Fruit fly (Drosophila melanogaster) whole organism, embryonic: ENCODE data around the gene CG5214.

Experiments
- C15 ChIP-seq: fragments of 200-800 bp; sonication (Bioruptor generic); IDR thresholded peaks from 3 replicates; pipeline ENCODE4 v1.3.6; 2022; ENCODE audit warnings: missing biosample characterization, missing genetic modification characterization
- CG11398 ChIP-seq: fragments of 200-800 bp; sonication (Bioruptor generic); optimal IDR thresholded peaks from 2 replicates; lab custom pipeline; 2016; ENCODE audit warnings: missing biosample characterization, missing genetic modification characterization
- CG12299 ChIP-seq: fragments of 200-800 bp; sonication (Bioruptor generic); optimal IDR thresholded peaks from 2 replicates; lab custom pipeline; 2018; ENCODE audit warnings: missing biosample characterization, mild to moderate bottlenecking, missing genetic modification characterization
- CG12659 ChIP-seq: fragments of 200-800 bp; sonication (Bioruptor generic); optimal IDR thresholded peaks from 3 replicates; lab custom pipeline; 2017; ENCODE audit warnings: mild to moderate bottlenecking, missing biosample characterization, missing genetic modification reagents, missing genetic modification characterization
- CG12744 ChIP-seq: fragments of 200-800 bp; sonication (Bioruptor generic); optimal IDR thresholded peaks from 2 replicates; lab custom pipeline; 2016; ENCODE audit warnings: missing biosample characterization, missing genetic modification characterization
- CG12942 ChIP-seq: fragments of 200-800 bp; sonication (Bioruptor generic); optimal IDR thresholded peaks from 3 replicates; lab custom pipeline; 2016; ENCODE audit warnings: missing biosample characterization, missing genetic modification characterization
- CG16813 ChIP-seq: fragments of 200-800 bp; sonication (Bioruptor generic); IDR thresholded peaks from 3 replicates; pipeline ENCODE4 v1.3.6; 2022; ENCODE audit warnings: missing biosample characterization, missing genetic modification characterization; ENCODE audit not compliant: partially characterized antibody
- CG17612 ChIP-seq: fragments of 200-800 bp; sonication (Bioruptor generic); IDR thresholded peaks from 2 replicates; pipeline ENCODE4 v1.3.6; 2022; ENCODE audit warnings: missing biosample characterization, missing genetic modification characterization
- CG2116 ChIP-seq: fragments of 200-800 bp; sonication (Bioruptor generic); optimal IDR thresholded peaks from 3 replicates; lab custom pipeline; 2018; ENCODE audit warnings: missing biosample characterization, mild to moderate bottlenecking, missing genetic modification characterization
- CG2875 ChIP-seq: fragments of 200-800 bp; sonication (Bioruptor generic); optimal IDR thresholded peaks from 2 replicates; lab custom pipeline; 2017; ENCODE audit warnings: missing biosample characterization, mild to moderate bottlenecking, missing genetic modification characterization, missing genetic modification reagents
- CG30020 ChIP-seq: fragments of 200-800 bp; optimal IDR thresholded peaks from 2 replicates; lab custom pipeline; 2019; ENCODE audit warnings: missing biosample characterization, mild to moderate bottlenecking, missing genetic modification characterization, moderate library complexity
- CG32767 ChIP-seq: fragments of 200-800 bp; sonication (Bioruptor generic); IDR thresholded peaks from 2 replicates; pipeline ENCODE4 v1.3.6; 2022; ENCODE audit warnings: missing biosample characterization, missing genetic modification characterization
- CG3838 ChIP-seq: fragments of 200-800 bp; sonication (Bioruptor generic); optimal IDR thresholded peaks from 3 replicates; lab custom pipeline; 2016; ENCODE audit warnings: missing biosample characterization, missing genetic modification characterization
- CG4404 ChIP-seq: fragments of 200-800 bp; sonication (Bioruptor generic); IDR thresholded peaks from 2 replicates; pipeline ENCODE4 v1.3.6; 2022; ENCODE audit warnings: missing biosample characterization, missing genetic modification characterization
- CG4424 ChIP-seq: fragments of 200-800 bp; sonication (Bioruptor generic); optimal IDR thresholded peaks from 3 replicates; lab custom pipeline; 2016; ENCODE audit warnings: missing biosample characterization, missing genetic modification characterization
- CG9437 ChIP-seq: fragments of 200-800 bp; sonication (Bioruptor generic); optimal IDR thresholded peaks from 2 replicates; lab custom pipeline; 2018; ENCODE audit warnings: missing biosample characterization, mild to moderate bottlenecking, missing genetic modification characterization
- CG9727 ChIP-seq: fragments of 200-800 bp; sonication (Bioruptor generic); optimal IDR thresholded peaks from 3 replicates; lab custom pipeline; 2017; ENCODE audit warnings: missing biosample characterization, mild to moderate bottlenecking, missing genetic modification characterization
- CG9932 ChIP-seq: fragments of 200-800 bp; sonication (Bioruptor generic); IDR thresholded peaks from 2 replicates; pipeline ENCODE4 v1.3.6; 2022; ENCODE audit warnings: missing biosample characterization, missing genetic modification characterization
- CTCF ChIP-seq: fragments of 200-800 bp; sonication (Bioruptor generic); optimal IDR thresholded peaks from 2 replicates; lab custom pipeline; 2017; ENCODE audit warnings: missing biosample characterization, mild to moderate bottlenecking, missing genetic modification characterization, moderate library complexity
- Gsc ChIP-seq: fragments of 200-800 bp; sonication (Bioruptor generic); IDR thresholded peaks from 2 replicates; pipeline ENCODE4 v1.3.6; 2022; ENCODE audit warnings: missing biosample characterization, missing genetic modification characterization
- H15 ChIP-seq: fragments of 200-800 bp; sonication (Bioruptor generic); IDR thresholded peaks from 3 replicates; pipeline ENCODE4 v1.3.6; 2022; ENCODE audit warnings: missing biosample characterization, missing genetic modification characterization
- Optix ChIP-seq: fragments of 200-800 bp; sonication (Bioruptor generic); IDR thresholded peaks from 3 replicates; pipeline ENCODE4 v1.3.6; 2022; ENCODE audit warnings: missing biosample characterization, missing genetic modification characterization
- Six4 ChIP-seq: fragments of 200-800 bp; sonication (Bioruptor generic); optimal IDR thresholded peaks from 2 replicates; lab custom pipeline; 2016; ENCODE audit warnings: missing biosample characterization, missing genetic modification characterization
- TFAM ChIP-seq: fragments of 200-800 bp; sonication (Bioruptor generic); optimal IDR thresholded peaks from 2 replicates; lab custom pipeline; 2017; ENCODE audit warnings: missing biosample characterization, missing genetic modification characterization, inconsistent platforms
- Xbp1 ChIP-seq: fragments of 200-800 bp; sonication (Bioruptor generic); optimal IDR thresholded peaks from 3 replicates; lab custom pipeline; 2016; ENCODE audit warnings: missing biosample characterization, mild to moderate bottlenecking, missing genetic modification characterization
- YL-1 ChIP-seq: fragments of 200-800 bp; sonication (Bioruptor generic); optimal IDR thresholded peaks from 3 replicates; lab custom pipeline; 2017; ENCODE audit warnings: missing biosample characterization, mild to moderate bottlenecking, missing genetic modification characterization
- ato ChIP-seq: fragments of 200-800 bp; sonication (Bioruptor generic); IDR thresholded peaks from 2 replicates; pipeline ENCODE4 v1.3.6; 2022; ENCODE audit warnings: missing biosample characterization, missing genetic modification characterization; ENCODE audit not compliant: partially characterized antibody
- ci ChIP-seq: fragments of 200-800 bp; sonication (Bioruptor generic); IDR thresholded peaks from 3 replicates; pipeline ENCODE4 v1.3.6; 2022; ENCODE audit warnings: missing biosample characterization, missing genetic modification characterization
- crc ChIP-seq: fragments of 200-800 bp; sonication (Bioruptor generic); optimal IDR thresholded peaks from 2 replicates; lab custom pipeline; 2016; ENCODE audit warnings: missing biosample characterization, missing genetic modification characterization
- cwo ChIP-seq: fragments of 200-800 bp; sonication (Bioruptor generic); optimal IDR thresholded peaks from 3 replicates; lab custom pipeline; 2017; ENCODE audit warnings: missing biosample characterization, missing genetic modification characterization, mild to moderate bottlenecking, moderate library complexity, missing genetic modification reagents
- danr ChIP-seq: fragments of 200-800 bp; sonication (Bioruptor generic); IDR thresholded peaks from 2 replicates; pipeline ENCODE4 v1.3.6; 2022; ENCODE audit warnings: missing biosample characterization, missing genetic modification characterization
- dpn ChIP-seq, 2 experiments: fragments of 200-800 bp; sonication (Bioruptor generic); optimal IDR thresholded peaks; 3 replicates each; lab custom pipeline; 2016; ENCODE audit warnings: missing biosample characterization in 2 of 2, missing genetic modification characterization in 2 of 2
- fd96Cb ChIP-seq: fragments of 200-800 bp; sonication (Bioruptor generic); optimal IDR thresholded peaks from 2 replicates; lab custom pipeline; 2018; ENCODE audit warnings: missing biosample characterization, mild to moderate bottlenecking, missing genetic modification characterization, moderate library complexity
- fru ChIP-seq: fragments of >200 bp; optimal IDR thresholded peaks from 2 replicates; lab custom pipeline; 2017
- grn ChIP-seq: fragments of 200-800 bp; sonication (Bioruptor generic); optimal IDR thresholded peaks from 3 replicates; lab custom pipeline; 2017; ENCODE audit warnings: missing biosample characterization, missing genetic modification characterization
- jigr1 ChIP-seq: fragments of 200-800 bp; sonication (Bioruptor generic); IDR thresholded peaks from 3 replicates; pipeline ENCODE4 v1.3.6; 2022; ENCODE audit warnings: missing biosample characterization, missing genetic modification characterization
- lola ChIP-seq, 3 experiments: fragments of >200 bp in 2 of 3; fragments of 200-800 bp in 1 of 3; sonication (Bioruptor generic) in 1 of 3; optimal IDR thresholded peaks; 2 replicates each; lab custom pipeline; 2017 to 2019; ENCODE audit warnings: missing biosample characterization in 3 of 3, missing genetic modification characterization in 3 of 3, mild to moderate bottlenecking in 1 of 3, moderate library complexity in 1 of 3
- pan ChIP-seq, 4 experiments: fragments of >200 bp in 3 of 4; fragments of 200-800 bp in 1 of 4; sonication (Bioruptor generic) in 1 of 4; optimal IDR thresholded peaks in 3 of 4; IDR thresholded peaks in 1 of 4; 2 replicates each; pipeline versions ENCODE4 v1.3.6 to Lab custom; 2017 to 2022; ENCODE audit warnings: missing biosample characterization in 2 of 4, missing genetic modification characterization in 2 of 4, mixed read lengths in 1 of 4
- prd ChIP-seq, 3 experiments: fragments of >200 bp in 2 of 3; fragments of 200-800 bp in 1 of 3; sonication (Bioruptor generic) in 1 of 3; optimal IDR thresholded peaks in 2 of 3; IDR thresholded peaks in 1 of 3; 2 replicates in 2 of 3; 3 replicates in 1 of 3; pipeline versions ENCODE4 v1.3.6 to Lab custom; 2017 to 2022; ENCODE audit warnings: missing biosample characterization in 1 of 3, missing genetic modification characterization in 1 of 3
- psq ChIP-seq: fragments of 200-800 bp; sonication (Bioruptor generic); optimal IDR thresholded peaks from 2 replicates; lab custom pipeline; 2017; ENCODE audit warnings: missing biosample characterization, missing genetic modification characterization
- sens ChIP-seq: fragments of 200-800 bp; sonication (Bioruptor generic); peaks from one replicate; lab custom pipeline; 2016; ENCODE audit warnings: missing biosample characterization, missing genetic modification characterization
- slbo ChIP-seq: fragments of 200-800 bp; sonication (Bioruptor generic); IDR thresholded peaks from 2 replicates; pipeline ENCODE4 v1.3.6; 2022; ENCODE audit warnings: missing biosample characterization, missing genetic modification characterization
- slp2 ChIP-seq: fragments of 200-800 bp; sonication (Bioruptor generic); optimal IDR thresholded peaks from 2 replicates; lab custom pipeline; 2016; ENCODE audit warnings: missing biosample characterization, missing genetic modification characterization
- sob ChIP-seq: fragments of 200-800 bp; sonication (Bioruptor generic); IDR thresholded peaks from 2 replicates; pipeline ENCODE4 v1.3.6; 2022; ENCODE audit warnings: missing biosample characterization, missing genetic modification characterization
- stc ChIP-seq: fragments of 200-800 bp; sonication (Bioruptor generic); IDR thresholded peaks from 2 replicates; pipeline ENCODE4 v1.3.6; 2022; ENCODE audit warnings: missing biosample characterization, missing genetic modification characterization
- tio ChIP-seq: fragments of 200-800 bp; sonication (Bioruptor generic); optimal IDR thresholded peaks from 2 replicates; lab custom pipeline; 2017; ENCODE audit warnings: missing biosample characterization, missing genetic modification characterization, inconsistent platforms
- tll ChIP-seq, 2 experiments: fragments of 200-800 bp in 1 of 2; fragments of >200 bp in 1 of 2; sonication (Bioruptor generic) in 1 of 2; optimal IDR thresholded peaks; 2 replicates each; lab custom pipeline; 2017 to 2019; ENCODE audit warnings: missing biosample characterization in 2 of 2, missing genetic modification characterization in 2 of 2, mild to moderate bottlenecking in 1 of 2, moderate library complexity in 1 of 2
- tx ChIP-seq: fragments of 200-800 bp; sonication (Bioruptor generic); optimal IDR thresholded peaks from 2 replicates; lab custom pipeline; 2016; ENCODE audit warnings: missing biosample characterization, missing genetic modification characterization
- wdn ChIP-seq: fragments of 200-800 bp; sonication (Bioruptor generic); IDR thresholded peaks from 2 replicates; pipeline ENCODE4 v1.3.6; 2022; ENCODE audit warnings: missing biosample characterization, missing genetic modification characterization
- z ChIP-seq: fragments of 200-800 bp; sonication (Bioruptor generic); IDR thresholded peaks from 3 replicates; pipeline ENCODE4 v1.3.6; 2022; ENCODE audit warnings: missing biosample characterization, missing genetic modification characterization
- zfh2 ChIP-seq: fragments of 200-800 bp; sonication (Bioruptor generic); optimal IDR thresholded peaks from 2 replicates; lab custom pipeline; 2016; ENCODE audit warnings: missing biosample characterization, missing genetic modification characterization

Gene CG5214

dm6 chr3R:11200885-11201421 lies 43.1 kb upstream of the CG5214 start (continued):
- TF ChIP-seq CG32767 (GFP tag; lab: Robert Waterston, UW), result peak; percentile 46; the same call in 1 of the 2 replicates
- no peak for TF ChIP-seq prd (optimal IDR thresholded peaks at IDR 0.05; lab: Kevin White, UChicago)
- TF ChIP-seq prd (GFP tag; IDR thresholded peaks at IDR 0.05; lab: Robert Waterston, UW), result peak; percentile 67
- peak; percentile 40 for TF ChIP-seq CG9932
- no peak for TF ChIP-seq psq (GFP tag; lab: Kevin White, UChicago)
- TF ChIP-seq CG12744 (GFP tag; lab: Kevin White, UChicago), result no peak
- TF ChIP-seq grn, result peak; percentile 4
- TF ChIP-seq CG30020, result no peak
- peak; percentile 38 for TF ChIP-seq CG12942
- peak; percentile 49 for TF ChIP-seq fd96Cb
- TF ChIP-seq TFAM (GFP tag; lab: Kevin White, UChicago), result no peak
- peak; percentile 73; the same call in 1 of the 2 replicates for TF ChIP-seq sob (GFP tag; lab: Robert Waterston, UW)
- TF ChIP-seq jigr1 (GFP tag; lab: Robert Waterston, UW), result no peak
- 0 out of 2 replicates have a peak, but pooled peaks have one; percentile 14 for TF ChIP-seq wdn (GFP tag; lab: Robert Waterston, UW)
- peak; percentile 55; the same call in 2 of the 3 replicates for TF ChIP-seq H15
- peak; percentile 33 for TF ChIP-seq CG9437
- TF ChIP-seq dpn (GFP tag; optimal IDR thresholded peaks at IDR 0.05; lab: Kevin White, UChicago), result peak in 1 of 2 experiments; percentile 65
- no peak for TF ChIP-seq YL-1 (GFP tag; lab: Kevin White, UChicago)
- TF ChIP-seq CG12659 (GFP tag; lab: Kevin White, UChicago), result peak; percentile 47
- TF ChIP-seq CG9727 (GFP tag; lab: Kevin White, UChicago), result peak; percentile 60
- no peak for TF ChIP-seq CG17612 (GFP tag; lab: Robert Waterston, UW)
- no peak for TF ChIP-seq CG4404 (GFP tag; lab: Robert Waterston, UW)
- no peak for TF ChIP-seq slp2 (GFP tag; lab: Kevin White, UChicago)
- peak; percentile 14 for TF ChIP-seq CG2116 (GFP tag; lab: Kevin White, UChicago)
- TF ChIP-seq cwo (GFP tag; lab: Kevin White, UChicago), result peak; percentile 75
- no peak for TF ChIP-seq CG12299 (tag; lab: Kevin White, UChicago)
- TF ChIP-seq ci (GFP tag; lab: Robert Waterston, UW), result no peak
- TF ChIP-seq ato (GFP tag; lab: Robert Waterston, UW), result no peak
- no peak for TF ChIP-seq z
- TF ChIP-seq sens (GFP tag; lab: Kevin White, UChicago), result no peak
- no peak for TF ChIP-seq lola (GFP tag; optimal IDR thresholded peaks at IDR 0.05; lab: Kevin White, UChicago)
- no peak for TF ChIP-seq pan (optimal IDR thresholded peaks at IDR 0.05; lab: Kevin White, UChicago)
- peak in 1 of 2 experiments; percentile 69 for TF ChIP-seq pan (GFP tag; optimal IDR thresholded peaks at IDR 0.05 in 1 of 2, IDR thresholded peaks at IDR 0.05 in 1 of 2)
- TF ChIP-seq tx (GFP tag; lab: Kevin White, UChicago), result no peak
- peak; percentile 28 for TF ChIP-seq zfh2 (GFP tag; lab: Kevin White, UChicago)
- 0 out of 2 replicates have a peak, but pooled peaks have one; percentile 23 for TF ChIP-seq stc
- no peak for TF ChIP-seq Gsc (GFP tag; lab: Robert Waterston, UW)
- no peak for TF ChIP-seq CG11398 (GFP tag; lab: Kevin White, UChicago)
- no peak for TF ChIP-seq danr (GFP tag; lab: Robert Waterston, UW)
- peak; percentile 55 for TF ChIP-seq tio (GFP tag; lab: Kevin White, UChicago)
- no peak for TF ChIP-seq CG3838 (GFP tag; lab: Kevin White, UChicago)
- TF ChIP-seq Xbp1 (GFP tag; lab: Kevin White, UChicago), result peak; percentile 63
- no peak for TF ChIP-seq C15 (GFP tag; lab: Robert Waterston, UW)
- no peak for TF ChIP-seq CTCF (GFP tag; lab: Kevin White, UChicago)
- TF ChIP-seq fru (lab: Kevin White, UChicago), result no peak
- TF ChIP-seq crc, result no peak
- TF ChIP-seq CG16813 (GFP tag; lab: Robert Waterston, UW), result no peak
- TF ChIP-seq Six4 (GFP tag; lab: Kevin White, UChicago), result peak; percentile 25
- TF ChIP-seq Optix (GFP tag; lab: Robert Waterston, UW), result 0 out of 3 replicates have a peak, but pooled peaks have one; percentile 5
- peak; percentile 36 for TF ChIP-seq CG4424 (GFP tag; lab: Kevin White, UChicago)
- no peak for TF ChIP-seq CG2875
- TF ChIP-seq slbo, result peak; percentile 76
- TF ChIP-seq tll (GFP tag; optimal IDR thresholded peaks at IDR 0.05; lab: Kevin White, UChicago), result no peak
